Worm (Caenorhabditis elegans) whole organism, late embryonic: ENCODE results near the gene lido-4.
"Not testable (repeated sequence)": the region's sequence is repeated elsewhere in the genome, so short reads cannot be mapped to it uniquely, and the experiment has no call there.

Experiments used
- C08G9.2 ChIP-seq: sonication (generic microtip); optimal IDR thresholded peaks from 2 replicates; lab custom pipeline; 2016; ENCODE audit warnings: mild to moderate bottlenecking, missing genetic modification characterization, moderate library complexity, missing compliant biosample characterization
- F13H6.1 ChIP-seq: sonication (generic microtip); optimal IDR thresholded peaks from 2 replicates; lab custom pipeline; 2016; ENCODE audit warnings: missing genetic modification characterization, missing compliant biosample characterization
- K02D7.2 ChIP-seq: sonication (generic microtip); optimal IDR thresholded peaks from 2 replicates; lab custom pipeline; 2017; ENCODE audit warnings: mild to moderate bottlenecking, missing genetic modification characterization, missing compliant biosample characterization
- T23F11.4 ChIP-seq: fragments of 200-800 bp; sonication (Bioruptor generic); optimal IDR thresholded peaks from 2 replicates; lab custom pipeline; 2018; ENCODE audit warnings: mild to moderate bottlenecking, missing genetic modification characterization, missing compliant biosample characterization
- ama-1 ChIP-seq: fragments of 150-350 bp; optimal IDR thresholded peaks from 2 replicates; lab custom pipeline; 2014
- ceh-18 ChIP-seq: sonication (generic microtip); optimal IDR thresholded peaks from 2 replicates; lab custom pipeline; 2016; ENCODE audit warnings: missing genetic modification characterization, missing compliant biosample characterization
- ceh-19 ChIP-seq: fragments of 200-800 bp; sonication (Bioruptor generic); optimal IDR thresholded peaks from 2 replicates; lab custom pipeline; 2018; ENCODE audit warnings: mild to moderate bottlenecking, missing genetic modification characterization, missing compliant biosample characterization
- ceh-2 ChIP-seq: sonication (generic microtip); optimal IDR thresholded peaks from 2 replicates; lab custom pipeline; 2016; ENCODE audit warnings: missing genotype, missing genetic modification characterization, missing compliant biosample characterization
- ceh-24 ChIP-seq: sonication (generic microtip); optimal IDR thresholded peaks from 2 replicates; lab custom pipeline; 2016; ENCODE audit warnings: mild to moderate bottlenecking, missing genetic modification characterization, missing compliant biosample characterization
- ceh-30 ChIP-seq: fragments of 150-350 bp; optimal IDR thresholded peaks from 2 replicates; lab custom pipeline; 2014; ENCODE audit warnings: missing biosample characterization, missing genetic modification characterization
- ceh-31 ChIP-seq: sonication (generic microtip); optimal IDR thresholded peaks from 2 replicates; lab custom pipeline; 2016; ENCODE audit warnings: missing genetic modification characterization, missing compliant biosample characterization
- ceh-48 ChIP-seq: sonication (generic microtip); optimal IDR thresholded peaks from 2 replicates; lab custom pipeline; 2016; ENCODE audit warnings: missing genetic modification characterization, inconsistent platforms, missing compliant biosample characterization
- ceh-9 ChIP-seq: sonication (generic microtip); optimal IDR thresholded peaks from 2 replicates; lab custom pipeline; 2016; ENCODE audit warnings: mild to moderate bottlenecking, missing genetic modification characterization, inconsistent platforms, missing compliant biosample characterization
- elt-2 ChIP-seq: sonication (generic microtip); optimal IDR thresholded peaks from 2 replicates; lab custom pipeline; 2016; ENCODE audit warnings: missing genetic modification reagents, missing genetic modification characterization, missing compliant biosample characterization
- elt-4 ChIP-seq: sonication (generic microtip); optimal IDR thresholded peaks from 2 replicates; lab custom pipeline; 2016; ENCODE audit warnings: missing genetic modification characterization, missing compliant biosample characterization
- eyg-1 ChIP-seq: sonication (generic microtip); optimal IDR thresholded peaks from 2 replicates; lab custom pipeline; 2016; ENCODE audit warnings: missing genotype, missing genetic modification characterization, missing compliant biosample characterization
- fax-1 ChIP-seq: sonication (generic microtip); optimal IDR thresholded peaks from 2 replicates; lab custom pipeline; 2016; ENCODE audit warnings: missing genotype, missing genetic modification characterization, missing compliant biosample characterization
- fkh-10 ChIP-seq: fragments of 150-350 bp; optimal IDR thresholded peaks from 2 replicates; lab custom pipeline; 2014; ENCODE audit warnings: missing biosample characterization, missing genetic modification reagents, missing genetic modification characterization
- hlh-30 ChIP-seq: sonication (generic microtip); optimal IDR thresholded peaks from 2 replicates; lab custom pipeline; 2017; ENCODE audit warnings: antibody characterized with exemption, missing genetic modification characterization, missing compliant biosample characterization; ENCODE audit not compliant: insufficient read depth
- hlh-6 ChIP-seq: sonication (generic microtip); optimal IDR thresholded peaks from 2 replicates; lab custom pipeline; 2016; ENCODE audit warnings: missing genotype, missing genetic modification characterization, missing compliant biosample characterization
- hlh-8 ChIP-seq: sonication (generic microtip); optimal IDR thresholded peaks from 2 replicates; lab custom pipeline; 2016; ENCODE audit warnings: missing genotype, missing genetic modification characterization, missing compliant biosample characterization
- lim-6 ChIP-seq: sonication (generic microtip); optimal IDR thresholded peaks from 2 replicates; lab custom pipeline; 2016; ENCODE audit warnings: missing genetic modification characterization, missing compliant biosample characterization
- lin-11 ChIP-seq: fragments of 200-800 bp; sonication (Bioruptor generic); optimal IDR thresholded peaks from 2 replicates; lab custom pipeline; 2018; ENCODE audit warnings: mild to moderate bottlenecking, missing genetic modification characterization, missing compliant biosample characterization
- madf-2 ChIP-seq: sonication (generic microtip); optimal IDR thresholded peaks from 2 replicates; lab custom pipeline; 2017; ENCODE audit warnings: missing genetic modification characterization, missing compliant biosample characterization
- nhr-11 ChIP-seq: fragments of 150-350 bp; optimal IDR thresholded peaks from 2 replicates; lab custom pipeline; 2014; ENCODE audit warnings: missing biosample characterization, missing genetic modification characterization
- npax-4 ChIP-seq: sonication (generic microtip); optimal IDR thresholded peaks from 2 replicates; lab custom pipeline; 2016; ENCODE audit warnings: missing genetic modification characterization, missing compliant biosample characterization
- odd-2 ChIP-seq: sonication (generic microtip); optimal IDR thresholded peaks from 2 replicates; lab custom pipeline; 2017; ENCODE audit warnings: antibody characterized with exemption, mild to moderate bottlenecking, missing genetic modification characterization, missing compliant biosample characterization
- pat-9 ChIP-seq: fragments of 200-800 bp; sonication (Bioruptor generic); optimal IDR thresholded peaks from 2 replicates; lab custom pipeline; 2018; ENCODE audit warnings: mild to moderate bottlenecking, missing genetic modification characterization, moderate library complexity, missing compliant biosample characterization
- pqm-1 ChIP-seq: sonication (generic microtip); optimal IDR thresholded peaks from 2 replicates; lab custom pipeline; 2016; ENCODE audit warnings: missing genetic modification characterization, missing compliant biosample characterization
- ref-2 ChIP-seq: sonication (generic microtip); optimal IDR thresholded peaks from 2 replicates; lab custom pipeline; 2016; ENCODE audit warnings: missing genetic modification characterization, missing compliant biosample characterization
- rnt-1 ChIP-seq: sonication (generic microtip); optimal IDR thresholded peaks from 2 replicates; lab custom pipeline; 2016; ENCODE audit warnings: missing genetic modification characterization, missing compliant biosample characterization
- sdc-2 ChIP-seq: sonication (generic microtip); optimal IDR thresholded peaks from 2 replicates; lab custom pipeline; 2016; ENCODE audit warnings: missing genotype, missing genetic modification characterization, missing compliant biosample characterization
- sox-4 ChIP-seq: sonication (generic microtip); optimal IDR thresholded peaks from 2 replicates; lab custom pipeline; 2017; ENCODE audit warnings: mild to moderate bottlenecking, missing genetic modification characterization, inconsistent platforms, missing compliant biosample characterization
- syd-9 ChIP-seq: sonication (generic microtip); optimal IDR thresholded peaks from 2 replicates; lab custom pipeline; 2016; ENCODE audit warnings: mild to moderate bottlenecking, missing genetic modification characterization, moderate library complexity, missing compliant biosample characterization
- ttx-3 ChIP-seq: sonication (generic microtip); optimal IDR thresholded peaks from 2 replicates; lab custom pipeline; 2016; ENCODE audit warnings: missing genetic modification reagents, missing genetic modification characterization, missing compliant biosample characterization
- unc-3 ChIP-seq, 2 experiments: fragments of 200-800 bp in 1 of 2; sonication (Bioruptor generic) in 1 of 2; sonication (generic microtip) in 1 of 2; conservative IDR thresholded peaks in 1 of 2; optimal IDR thresholded peaks in 1 of 2; 2 replicates each; pipeline versions ENCODE4 v1.3.6 to Lab custom; 2016 to 2022; ENCODE audit warnings: missing compliant biosample characterization in 2 of 2, missing genetic modification characterization in 2 of 2, missing genetic modification reagents in 1 of 2
- unc-86 ChIP-seq: sonication (generic microtip); optimal IDR thresholded peaks from 2 replicates; lab custom pipeline; 2016; ENCODE audit warnings: missing genetic modification characterization, missing compliant biosample characterization
- ztf-16 ChIP-seq: sonication (generic microtip); optimal IDR thresholded peaks from 2 replicates; lab custom pipeline; 2017; ENCODE audit warnings: missing genetic modification characterization, missing compliant biosample characterization

Gene lido-4

ce11 chrX:17117359-17117758 is 9.8 kb upstream of the lido-4 start, which contains the start of gene K09E3.2:
Gene K09E3.2 (plus strand): TSS chrX:17117659.
- TF ChIP-seq ceh-31; nhr-11 (tag; lab: Kevin White, UChicago); ceh-2 (tag; lab: Kevin White, UChicago): not testable (repeated sequence)

- no peak for TF ChIP-seq unc-86
- no peak for TF ChIP-seq ama-1 (lab: Kevin White, UChicago)
- TF ChIP-seq madf-2, result no peak
- TF ChIP-seq hlh-30 (tag; lab: Kevin White, UChicago), result no peak
These were observed 7.5 kb upstream of the lido-4 start, which contains the start of gene lido-6 for ce11 chrX:17115089-17115488. Gene lido-6 (minus strand): TSS chrX:17115189.

DNA sequence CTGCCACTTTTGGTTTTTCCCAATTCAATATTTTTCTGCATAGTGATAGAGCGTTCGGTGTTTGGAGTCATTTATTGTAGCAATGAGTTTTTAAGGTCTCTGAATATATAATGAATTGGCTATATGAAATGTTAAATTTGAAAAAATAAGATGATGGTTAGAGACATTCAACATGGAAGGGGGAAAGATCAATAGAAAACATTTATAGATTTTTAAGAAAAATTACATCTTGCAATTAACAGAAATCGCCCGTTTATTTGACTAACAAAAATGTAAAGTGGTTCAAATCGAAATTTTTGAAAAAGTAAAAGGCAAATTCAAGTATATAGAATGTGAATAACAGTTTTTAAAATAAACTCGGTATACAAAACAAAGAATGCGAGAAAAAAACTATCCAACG is 3.0 kb upstream of the lido-4 start, which contains the start of gene lido-5:
Gene lido-5, minus strand, starts transcription at position 101 of the 400 bp plus-strand sequence.
- no peak for TF ChIP-seq ztf-16 (tag; lab: Kevin White, UChicago)
- TF ChIP-seq ceh-24, result no peak
- no peak for TF ChIP-seq elt-4
- TF ChIP-seq C08G9.2 (tag; lab: Kevin White, UChicago), result no peak
- no peak for TF ChIP-seq ceh-9 (tag; lab: Kevin White, UChicago)
- no peak for TF ChIP-seq npax-4
- TF ChIP-seq syd-9 (tag; lab: Kevin White, UChicago), result no peak
- no peak for TF ChIP-seq sdc-2 (tag; lab: Kevin White, UChicago)
- no peak for TF ChIP-seq hlh-6 (tag; lab: Kevin White, UChicago)
- no peak for TF ChIP-seq ceh-19 (GFP tag; lab: Kevin White, UChicago)

DNA sequence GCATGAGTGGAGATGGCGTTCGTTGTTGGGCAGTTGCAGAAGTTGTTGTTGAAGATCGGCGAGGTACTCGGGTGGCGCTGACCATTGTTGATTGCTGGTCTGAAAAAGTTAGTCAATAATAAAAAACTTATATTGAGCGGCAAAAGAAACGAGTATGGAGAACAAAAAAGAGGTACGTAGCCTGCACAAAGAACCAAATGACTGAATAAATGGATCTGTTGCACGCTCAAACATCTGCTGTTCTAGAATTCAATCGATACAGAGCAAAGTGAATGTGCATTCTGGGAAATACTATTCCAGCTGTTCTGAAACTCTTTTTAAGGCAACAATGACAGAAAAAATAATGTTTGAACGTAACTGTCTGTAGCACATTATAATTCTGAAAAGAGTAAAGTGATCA is 6.9 kb downstream of the lido-4 start, which contains the start of gene lido-2:
Gene lido-2, minus strand, starts transcription at position 101 of the 400 bp plus-strand sequence.
- TF ChIP-seq ttx-3 (tag; lab: Kevin White, UChicago) (no peak), eyg-1 (tag; lab: Kevin White, UChicago) (no peak), rnt-1 (tag; lab: Kevin White, UChicago) (no peak), lin-11 (no peak), odd-2 (tag; lab: Kevin White, UChicago) (no peak), syd-9 (tag; lab: Kevin White, UChicago) (no peak), fkh-10 (GFP tag; lab: Kevin White, UChicago) (no peak), ceh-18 (tag; lab: Kevin White, UChicago) (no peak), hlh-6 (tag; lab: Kevin White, UChicago) (no peak), sox-4 (tag; lab: Kevin White, UChicago) (no peak)

DNA sequence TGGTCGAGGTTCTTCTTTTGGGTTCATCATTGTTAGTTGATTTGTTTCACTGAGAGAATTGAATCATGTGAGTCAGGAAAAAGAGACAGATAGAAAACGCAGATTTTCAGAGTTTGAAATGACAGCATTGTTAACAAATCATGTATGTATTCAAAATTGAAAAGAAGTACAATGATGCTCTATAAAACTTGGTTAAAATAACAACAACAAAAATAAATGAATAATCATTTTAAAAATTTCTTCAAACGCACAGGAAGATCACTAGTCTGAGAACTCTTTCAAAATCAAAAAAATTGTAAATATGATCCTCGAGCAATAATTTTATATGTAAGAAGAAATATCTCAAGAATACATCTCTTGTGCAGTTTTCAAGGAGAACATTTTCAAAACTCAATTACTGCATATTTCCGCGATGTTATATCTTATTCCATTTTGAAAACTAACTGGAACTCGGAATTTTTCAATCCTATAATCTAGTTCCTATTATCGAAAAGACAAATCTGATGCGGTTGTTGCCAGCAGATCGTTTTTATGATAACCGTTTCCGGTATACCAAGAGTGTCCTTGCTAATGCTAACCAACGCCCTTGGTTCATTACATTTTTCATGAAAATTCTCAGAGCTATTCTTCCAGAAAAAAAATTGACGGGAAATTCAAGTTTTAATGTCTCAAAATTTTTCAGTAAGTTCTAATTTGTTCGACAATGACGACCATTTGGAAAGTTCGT is 10.9 kb downstream of the lido-4 start, which contains the start of gene lido-1:
Gene lido-1, minus strand, starts transcription at position 51 of the 727 bp plus-strand sequence.
- no peak for TF ChIP-seq K02D7.2 (tag; lab: Kevin White, UChicago)
- no peak for TF ChIP-seq ceh-48 (tag; lab: Kevin White, UChicago)
- no peak for TF ChIP-seq npax-4
- TF ChIP-seq ceh-18 (tag; lab: Kevin White, UChicago), result no peak
- no peak for TF ChIP-seq hlh-8 (tag; lab: Kevin White, UChicago)
- no peak for TF ChIP-seq unc-3 (GFP tag; conservative IDR thresholded peaks at IDR 0.05; lab: Robert Waterston, UW)
- TF ChIP-seq unc-3 (tag; optimal IDR thresholded peaks at IDR 0.05; lab: Kevin White, UChicago), result no peak
- no peak for TF ChIP-seq elt-2 (tag; lab: Kevin White, UChicago)
- TF ChIP-seq lim-6, result no peak
- no peak for TF ChIP-seq fax-1 (tag; lab: Kevin White, UChicago)
- TF ChIP-seq ceh-31, result no peak
- no peak for TF ChIP-seq pat-9
- TF ChIP-seq F13H6.1 (tag; lab: Kevin White, UChicago), result no peak
- TF ChIP-seq pqm-1 (tag; lab: Kevin White, UChicago), result no peak
- no peak for TF ChIP-seq ceh-30
- no peak for TF ChIP-seq T23F11.4 (GFP tag; lab: Kevin White, UChicago)
- TF ChIP-seq sdc-2 (tag; lab: Kevin White, UChicago), result no peak
- no peak for TF ChIP-seq ref-2 (tag; lab: Kevin White, UChicago)
